Fruit fly (Drosophila melanogaster): ENCODE measurements around the gene CG9265.
A peak's percentile ranks its signal among the peaks of the same experiment; 100 is the strongest.

Gene CG9265

DNA sequence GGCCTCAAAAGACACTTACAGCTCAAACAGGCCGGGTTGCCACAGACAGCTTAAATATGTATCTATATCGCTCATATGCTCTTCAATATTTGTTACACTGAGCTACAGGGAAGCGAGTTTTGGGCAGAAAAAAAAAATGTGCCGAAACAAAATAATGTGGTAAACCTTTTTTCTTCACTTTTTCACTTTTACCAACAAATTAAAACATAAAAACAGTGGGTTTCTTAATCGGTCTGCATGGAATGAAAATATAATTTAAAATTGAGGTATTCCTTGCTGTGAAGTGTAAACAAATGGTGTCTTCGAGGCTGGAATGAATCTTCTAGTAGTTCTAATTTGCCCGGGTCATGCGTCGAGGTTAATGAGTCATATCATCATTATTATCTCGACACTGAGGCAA, 32.6 kb downstream of the CG9265 start (continued):
- TF ChIP-seq ERR (GFP tag; optimal IDR thresholded peaks at IDR 0.05) (peak; percentile 46), CG17802 (tag; optimal IDR thresholded peaks at IDR 0.05) (peak; percentile 12), unc-4 (GFP tag; IDR thresholded peaks at IDR 0.05; ENCODE audit: partially characterized antibody) (no peak), hb (GFP tag; IDR thresholded peaks at IDR 0.05; ENCODE audit: partially characterized antibody) (no peak), Lim3 (GFP tag; IDR thresholded peaks at IDR 0.05) (no peak), fd96Cb (tag; optimal IDR thresholded peaks at IDR 0.05) (peak; percentile 71), dimm (GFP tag; IDR thresholded peaks at IDR 0.05) (no peak), so (GFP tag; IDR thresholded peaks at IDR 0.05) (peak; percentile 66; the same call in 1 of the 3 replicates), p53 (GFP tag; optimal IDR thresholded peaks at IDR 0.05) (no peak), tap (tag; optimal IDR thresholded peaks at IDR 0.05) (no peak), CG2678 (tag; optimal IDR thresholded peaks at IDR 0.05) (peak; percentile 79), ind (GFP tag; optimal IDR thresholded peaks at IDR 0.05) (peak; percentile 66), Poxn (GFP tag; IDR thresholded peaks at IDR 0.05) (no peak), CG4854 (GFP tag; optimal IDR thresholded peaks at IDR 0.05) (no peak), H2.0 (GFP tag; IDR thresholded peaks at IDR 0.05) (peak; percentile 49; the same call in 1 of the 2 replicates), wor (GFP tag; IDR thresholded peaks at IDR 0.05) (no peak), Xrp1 (GFP tag; IDR thresholded peaks at IDR 0.05) (peak; percentile 83), pnt (GFP tag; optimal IDR thresholded peaks at IDR 0.05) (peak; percentile 45), sd (tag; optimal IDR thresholded peaks at IDR 0.05) (peak; percentile 44), CG32532 (GFP tag; IDR thresholded peaks at IDR 0.05) (peak; percentile 71), CG8388 (GFP tag; optimal IDR thresholded peaks at IDR 0.05) (peak; percentile 60), wdn (GFP tag; IDR thresholded peaks at IDR 0.05) (no peak), gcm2 (GFP tag; optimal IDR thresholded peaks at IDR 0.05) (peak; percentile 8), Dbx (GFP tag; IDR thresholded peaks at IDR 0.05) (peak; percentile 46; the same call in 2 of the 3 replicates), CG9876 (GFP tag; optimal IDR thresholded peaks at IDR 0.05) (no peak), usp (GFP tag; optimal IDR thresholded peaks at IDR 0.05) (no peak), HmgZ (tag; optimal IDR thresholded peaks at IDR 0.05) (peak; percentile 5), Lhr (GFP tag; optimal IDR thresholded peaks at IDR 0.05) (no peak), fd64A (GFP tag; optimal IDR thresholded peaks at IDR 0.05) (no peak), esg (GFP tag; conservative IDR thresholded peaks at IDR 0.05) (peak; percentile 64), bab2 (GFP tag; optimal IDR thresholded peaks at IDR 0.05) (peak; percentile 62), MTF-1 (GFP tag; optimal IDR thresholded peaks at IDR 0.05; ENCODE audit: borderline replicate concordance) (no peak), gfzf (GFP tag; optimal IDR thresholded peaks at IDR 0.05) (no peak), jumu (GFP tag; optimal IDR thresholded peaks at IDR 0.05) (peak; percentile 58), gsb-n (tag; optimal IDR thresholded peaks at IDR 0.05) (peak; percentile 48), CG6654 (GFP tag; optimal IDR thresholded peaks at IDR 0.05) (peak; percentile 29), CG12942 (GFP tag; optimal IDR thresholded peaks at IDR 0.05) (peak; percentile 22), Eip74EF (GFP tag; optimal IDR thresholded peaks at IDR 0.05) (peak in 1 of 2 experiments; percentile 26), sens (GFP tag) (peak; percentile 92), CG2199 (GFP tag; IDR thresholded peaks at IDR 0.05) (peak; percentile 60; the same call in 1 of the 3 replicates), CG14050 (GFP tag; IDR thresholded peaks at IDR 0.05) (peak; percentile 50; the same call in 2 of the 3 replicates), CG2120 (GFP tag; optimal IDR thresholded peaks at IDR 0.05) (peak; percentile 75), CG6175 (GFP tag; IDR thresholded peaks at IDR 0.05) (no peak), CG8478 (optimal IDR thresholded peaks at IDR 0.05) (no peak), mam (GFP tag; optimal IDR thresholded peaks at IDR 0.05) (peak; percentile 65), CG32767 (GFP tag; IDR thresholded peaks at IDR 0.05) (no peak), Hey (tag; optimal IDR thresholded peaks at IDR 0.05) (no peak), emc (GFP tag; optimal IDR thresholded peaks at IDR 0.05) (no peak), Atf-2 (GFP tag; optimal IDR thresholded peaks at IDR 0.05) (peak; percentile 49), CG18262 (tag; optimal IDR thresholded peaks at IDR 0.05) (peak; percentile 56), yki (optimal IDR thresholded peaks at IDR 0.05) (no peak), Dll (GFP tag; IDR thresholded peaks at IDR 0.05; ENCODE audit: partially characterized antibody) (no peak), salm (tag; optimal IDR thresholded peaks at IDR 0.05) (peak; percentile 48)

All from whole organism, embryonic.